Worm (Caenorhabditis elegans) whole organism, L1 larva: ENCODE data around the gene C17H12.8.

Source experiments
- fkh-10 ChIP-seq: sonication (generic microtip); optimal IDR thresholded peaks from 2 replicates; lab custom pipeline; 2017; ENCODE audit warnings: missing biosample characterization, missing genetic modification reagents, missing genetic modification characterization
- irx-1 ChIP-seq: sonication (generic microtip); optimal IDR thresholded peaks from 2 replicates; lab custom pipeline; 2016; ENCODE audit warnings: missing genetic modification characterization, missing compliant biosample characterization
- isw-1 ChIP-seq: fragments of 200-800 bp; sonication (Bioruptor generic); IDR thresholded peaks from 2 replicates; pipeline ENCODE4 v1.3.6; 2022; ENCODE audit warnings: missing genetic modification characterization, missing compliant biosample characterization
- lin-35 ChIP-seq, 2 experiments: fragments of 150-350 bp; optimal IDR thresholded peaks; 2 replicates each; lab custom pipeline; 2014; ENCODE audit warnings: missing biosample characterization in 2 of 2, missing genetic modification characterization in 2 of 2, missing genetic modification reagents in 2 of 2
- nhr-11 ChIP-seq: fragments of 150-350 bp; optimal IDR thresholded peaks from 2 replicates; lab custom pipeline; 2014; ENCODE audit warnings: missing biosample characterization, missing genetic modification characterization
- nhr-237 ChIP-seq: fragments of 150-350 bp; optimal IDR thresholded peaks from 2 replicates; lab custom pipeline; 2014; ENCODE audit warnings: missing biosample characterization, missing genetic modification characterization
- skn-1 ChIP-seq: fragments of 150-350 bp; optimal IDR thresholded peaks from 2 replicates; lab custom pipeline; 2014; ENCODE audit warnings: missing biosample characterization, missing genetic modification characterization
- unc-130 ChIP-seq: fragments of 150-350 bp; optimal IDR thresholded peaks from 2 replicates; lab custom pipeline; 2017; ENCODE audit warnings: missing biosample characterization, missing genetic modification characterization, inconsistent platforms

ce11 chrIV:6817554-6817953 is 949 bp upstream of the C17H12.8 start, which contains the start of gene C17H12.5:
- TF ChIP-seq unc-130 (tag; lab: Kevin White, UChicago), result no peak
- TF ChIP-seq lin-35 (GFP tag; optimal IDR thresholded peaks at IDR 0.05; lab: Kevin White, UChicago), result no peak
- TF ChIP-seq skn-1 (tag; lab: Kevin White, UChicago), result no peak
- TF ChIP-seq nhr-11 (tag; lab: Kevin White, UChicago), result no peak
- no peak for TF ChIP-seq isw-1 (GFP tag; lab: Robert Waterston, UW)
- no peak for TF ChIP-seq fkh-10 (GFP tag; lab: Kevin White, UChicago)
- TF ChIP-seq nhr-237 (tag; lab: Kevin White, UChicago), result no peak
- no peak for TF ChIP-seq irx-1 (tag; lab: Kevin White, UChicago)
